Fruit fly (Drosophila melanogaster): ENCODE measurements around the gene if.

dm6 chrX:16798166-16798565 lies 14.9 kb upstream of the if start:
- TF ChIP-seq psq (GFP tag; optimal IDR thresholded peaks at IDR 0.05) = no peak
- TF ChIP-seq woc (GFP tag; optimal IDR thresholded peaks at IDR 0.05) = no peak
- TF ChIP-seq Jra (GFP tag; optimal IDR thresholded peaks at IDR 0.05) = no peak
- TF ChIP-seq Abd-B (GFP tag; optimal IDR thresholded peaks at IDR 0.05) = no peak

Data from whole organism, wandering third instar larva.